Fruit fly (Drosophila melanogaster) whole organism, embryonic: ENCODE measurements around the gene CG10793.

Source experiments
- Aef1 ChIP-seq: fragments of 200-800 bp; sonication (Bioruptor generic); IDR thresholded peaks from 3 replicates; pipeline ENCODE4 v1.3.6; 2022; ENCODE audit warnings: missing biosample characterization, missing genetic modification characterization
- Atf6 ChIP-seq: fragments of 200-800 bp; sonication (Bioruptor generic); IDR thresholded peaks from 2 replicates; pipeline ENCODE4 v1.3.6; 2022; ENCODE audit warnings: missing biosample characterization, missing genetic modification characterization
- CG10654 ChIP-seq: fragments of 200-800 bp; sonication (Bioruptor generic); optimal IDR thresholded peaks from 2 replicates; lab custom pipeline; 2016; ENCODE audit warnings: missing biosample characterization, missing genetic modification characterization
- CG11085 ChIP-seq: fragments of 200-800 bp; sonication (Bioruptor generic); IDR thresholded peaks from 2 replicates; pipeline ENCODE4 v1.3.6; 2022; ENCODE audit warnings: missing biosample characterization, missing genetic modification characterization
- CG11504 ChIP-seq: fragments of 200-800 bp; sonication (Bioruptor generic); optimal IDR thresholded peaks from 3 replicates; lab custom pipeline; 2019; ENCODE audit warnings: missing biosample characterization, mild to moderate bottlenecking, missing genetic modification characterization, moderate library complexity
- CG13296 ChIP-seq: fragments of 200-800 bp; sonication (Bioruptor generic); optimal IDR thresholded peaks from 3 replicates; lab custom pipeline; 2018; ENCODE audit warnings: missing biosample characterization, mild to moderate bottlenecking, missing genetic modification characterization
- CG13894 ChIP-seq: fragments of 200-800 bp; sonication (Bioruptor generic); optimal IDR thresholded peaks from 3 replicates; lab custom pipeline; 2018; ENCODE audit warnings: missing biosample characterization, mild to moderate bottlenecking, missing genetic modification characterization, moderate library complexity
- CG14014 ChIP-seq: fragments of 200-800 bp; sonication (Bioruptor generic); IDR thresholded peaks from 2 replicates; pipeline ENCODE4 v1.3.6; 2022; ENCODE audit warnings: missing biosample characterization, missing genetic modification characterization
- CG14441 ChIP-seq: fragments of 200-800 bp; sonication (Bioruptor generic); IDR thresholded peaks from 2 replicates; pipeline ENCODE4 v1.3.6; 2022; ENCODE audit warnings: missing biosample characterization, missing genetic modification characterization
- CG1529 ChIP-seq: fragments of 200-800 bp; sonication (Bioruptor generic); optimal IDR thresholded peaks from 3 replicates; lab custom pipeline; 2018; ENCODE audit warnings: missing biosample characterization, missing genetic modification characterization
- CG15514 ChIP-seq: fragments of 200-800 bp; sonication (Bioruptor generic); optimal IDR thresholded peaks from 3 replicates; lab custom pipeline; 2017; ENCODE audit warnings: missing biosample characterization, missing genetic modification characterization, mild to moderate bottlenecking, moderate library complexity, missing genetic modification reagents
- CG16779 ChIP-seq: fragments of 200-800 bp; sonication (Bioruptor generic); IDR thresholded peaks from 2 replicates; pipeline ENCODE4 v1.3.6; 2022; ENCODE audit warnings: missing biosample characterization, missing genetic modification characterization
- CG17328 ChIP-seq: fragments of 200-800 bp; sonication (Bioruptor generic); IDR thresholded peaks from 2 replicates; pipeline ENCODE4 v1.3.6; 2022; ENCODE audit warnings: missing biosample characterization, missing genetic modification characterization
- CG30020 ChIP-seq: fragments of 200-800 bp; optimal IDR thresholded peaks from 2 replicates; lab custom pipeline; 2019; ENCODE audit warnings: missing biosample characterization, mild to moderate bottlenecking, missing genetic modification characterization, moderate library complexity
- CG4820 ChIP-seq: fragments of 200-800 bp; sonication (Bioruptor generic); optimal IDR thresholded peaks from 3 replicates; lab custom pipeline; 2016; ENCODE audit warnings: missing biosample characterization, missing genetic modification characterization
- CG6813 ChIP-seq: fragments of 200-800 bp; sonication (Bioruptor generic); optimal IDR thresholded peaks from 2 replicates; lab custom pipeline; 2017; ENCODE audit warnings: missing biosample characterization, missing genetic modification characterization, mild to moderate bottlenecking, moderate library complexity, missing genetic modification reagents
- CG6854 ChIP-seq: fragments of 200-800 bp; sonication (Bioruptor generic); optimal IDR thresholded peaks from 3 replicates; lab custom pipeline; 2017; ENCODE audit warnings: missing biosample characterization, mild to moderate bottlenecking, missing genetic modification characterization
- CG7372 ChIP-seq: fragments of 200-800 bp; sonication (Bioruptor generic); IDR thresholded peaks from 2 replicates; pipeline ENCODE4 v1.3.6; 2022; ENCODE audit warnings: missing biosample characterization, missing genetic modification characterization
- CG7839 ChIP-seq: fragments of 200-800 bp; sonication (Bioruptor generic); optimal IDR thresholded peaks from 3 replicates; lab custom pipeline; 2018; ENCODE audit warnings: missing biosample characterization, mild to moderate bottlenecking, missing genetic modification characterization, moderate library complexity
- CG9932 ChIP-seq: fragments of 200-800 bp; sonication (Bioruptor generic); IDR thresholded peaks from 2 replicates; pipeline ENCODE4 v1.3.6; 2022; ENCODE audit warnings: missing biosample characterization, missing genetic modification characterization
- CrebB ChIP-seq: fragments of 200-800 bp; sonication (Bioruptor generic); optimal IDR thresholded peaks from 3 replicates; lab custom pipeline; 2018; ENCODE audit warnings: missing biosample characterization, mild to moderate bottlenecking, missing genetic modification characterization
- Dbx ChIP-seq: fragments of 200-800 bp; sonication (Bioruptor generic); IDR thresholded peaks from 3 replicates; pipeline ENCODE4 v1.3.6; 2022; ENCODE audit warnings: missing biosample characterization, missing genetic modification characterization
- Fer1 ChIP-seq: fragments of 200-800 bp; sonication (Bioruptor generic); optimal IDR thresholded peaks from 2 replicates; lab custom pipeline; 2017; ENCODE audit warnings: missing biosample characterization, mild to moderate bottlenecking, missing genetic modification characterization
- Fer3 ChIP-seq: fragments of 200-800 bp; sonication (Bioruptor generic); optimal IDR thresholded peaks from 2 replicates; lab custom pipeline; 2018; ENCODE audit warnings: missing biosample characterization, mild to moderate bottlenecking, missing genetic modification characterization, moderate library complexity
- H2.0 ChIP-seq: fragments of 200-800 bp; sonication (Bioruptor generic); IDR thresholded peaks from 2 replicates; pipeline ENCODE4 v1.3.6; 2022; ENCODE audit warnings: missing biosample characterization, missing genetic modification characterization
- HLH3B ChIP-seq: fragments of 200-800 bp; sonication (Bioruptor generic); IDR thresholded peaks from 2 replicates; pipeline ENCODE4 v1.3.6; 2022; ENCODE audit warnings: missing biosample characterization, missing genetic modification characterization
- MBD-R2 ChIP-seq: fragments of 200-800 bp; sonication (Bioruptor generic); IDR thresholded peaks from 2 replicates; pipeline ENCODE4 v1.3.6; 2022; ENCODE audit warnings: missing biosample characterization, missing genetic modification characterization
- Med ChIP-seq: fragments of 200-800 bp; sonication (Bioruptor generic); peaks from one replicate; lab custom pipeline; 2016; ENCODE audit warnings: missing biosample characterization, missing genetic modification characterization, mild to moderate bottlenecking, inconsistent platforms, moderate library complexity
- Taf1 ChIP-seq: fragments of 200-800 bp; sonication (Bioruptor generic); IDR thresholded peaks from 2 replicates; pipeline ENCODE4 v1.3.6; 2022; ENCODE audit warnings: missing biosample characterization, missing genetic modification characterization
- al ChIP-seq: fragments of 200-800 bp; sonication (Bioruptor generic); IDR thresholded peaks from 2 replicates; pipeline ENCODE4 v1.3.6; 2022; ENCODE audit warnings: missing biosample characterization, missing genetic modification characterization
- aop ChIP-seq: fragments of 200-800 bp; sonication (Bioruptor generic); IDR thresholded peaks from 2 replicates; pipeline ENCODE4 v1.3.6; 2022; ENCODE audit warnings: missing biosample characterization, missing genetic modification characterization
- ap ChIP-seq: fragments of 200-800 bp; sonication (Bioruptor generic); IDR thresholded peaks from 2 replicates; pipeline ENCODE4 v1.3.6; 2022; ENCODE audit warnings: missing biosample characterization, missing genetic modification characterization
- ase ChIP-seq: fragments of 200-800 bp; sonication (Bioruptor generic); IDR thresholded peaks from 3 replicates; pipeline ENCODE4 v1.3.6; 2022; ENCODE audit warnings: missing biosample characterization, missing genetic modification characterization
- cwo ChIP-seq: fragments of 200-800 bp; sonication (Bioruptor generic); optimal IDR thresholded peaks from 3 replicates; lab custom pipeline; 2017; ENCODE audit warnings: missing biosample characterization, missing genetic modification characterization, mild to moderate bottlenecking, moderate library complexity, missing genetic modification reagents
- dysf ChIP-seq: fragments of 200-800 bp; sonication (Bioruptor generic); IDR thresholded peaks from 3 replicates; pipeline ENCODE4 v1.3.6; 2022; ENCODE audit warnings: missing biosample characterization, missing genetic modification characterization
- eyg ChIP-seq: fragments of 200-800 bp; sonication (Bioruptor generic); optimal IDR thresholded peaks from 3 replicates; lab custom pipeline; 2016; ENCODE audit warnings: missing biosample characterization, missing genetic modification characterization
- fd3F ChIP-seq: fragments of 200-800 bp; sonication (Bioruptor generic); optimal IDR thresholded peaks from 2 replicates; lab custom pipeline; 2018; ENCODE audit warnings: missing biosample characterization, mild to moderate bottlenecking, missing genetic modification characterization, moderate library complexity
- fru ChIP-seq: fragments of >200 bp; optimal IDR thresholded peaks from 2 replicates; lab custom pipeline; 2017
- gcm2 ChIP-seq: fragments of 200-800 bp; sonication (Bioruptor generic); optimal IDR thresholded peaks from 2 replicates; lab custom pipeline; 2016; ENCODE audit warnings: missing biosample characterization, missing genetic modification characterization
- lab ChIP-seq: fragments of 200-800 bp; sonication (Bioruptor generic); optimal IDR thresholded peaks from 3 replicates; lab custom pipeline; 2017; ENCODE audit warnings: missing biosample characterization, missing genetic modification characterization, mild to moderate bottlenecking, moderate library complexity, missing genetic modification reagents
- lmd ChIP-seq: fragments of 200-800 bp; sonication (Bioruptor generic); IDR thresholded peaks from 2 replicates; pipeline ENCODE4 v1.3.6; 2022; ENCODE audit warnings: missing biosample characterization, missing genetic modification characterization
- mam ChIP-seq: fragments of 200-800 bp; sonication (Bioruptor generic); optimal IDR thresholded peaks from 3 replicates; lab custom pipeline; 2016; ENCODE audit warnings: missing biosample characterization, missing genetic modification characterization
- mirr ChIP-seq: fragments of 200-800 bp; sonication (Bioruptor generic); optimal IDR thresholded peaks from 3 replicates; lab custom pipeline; 2018; ENCODE audit warnings: missing biosample characterization, mild to moderate bottlenecking, missing genetic modification characterization
- pan ChIP-seq, 4 experiments: fragments of >200 bp in 3 of 4; fragments of 200-800 bp in 1 of 4; sonication (Bioruptor generic) in 1 of 4; optimal IDR thresholded peaks in 3 of 4; IDR thresholded peaks in 1 of 4; 2 replicates each; pipeline versions ENCODE4 v1.3.6 to Lab custom; 2017 to 2022; ENCODE audit warnings: missing biosample characterization in 2 of 4, missing genetic modification characterization in 2 of 4, mixed read lengths in 1 of 4
- pum ChIP-seq: fragments of 200-800 bp; sonication (Bioruptor generic); optimal IDR thresholded peaks from 2 replicates; lab custom pipeline; 2016; ENCODE audit warnings: missing biosample characterization, missing genetic modification characterization
- sd ChIP-seq: fragments of 200-800 bp; sonication (Bioruptor generic); optimal IDR thresholded peaks from 3 replicates; lab custom pipeline; 2018; ENCODE audit warnings: missing biosample characterization, mild to moderate bottlenecking, missing genetic modification characterization, moderate library complexity
- sisA ChIP-seq: fragments of 200-800 bp; sonication (Bioruptor generic); IDR thresholded peaks from 2 replicates; pipeline ENCODE4 v1.3.6; 2022; ENCODE audit warnings: missing biosample characterization, missing genetic modification characterization
- trh ChIP-seq: fragments of 200-800 bp; sonication (Bioruptor generic); optimal IDR thresholded peaks from 2 replicates; lab custom pipeline; 2016; ENCODE audit warnings: missing biosample characterization, missing genetic modification characterization
- ttk ChIP-seq: fragments of 200-800 bp; sonication (Bioruptor generic); IDR thresholded peaks from 2 replicates; pipeline ENCODE4 v2.1.2; 2022; ENCODE audit warnings: missing biosample characterization, missing genetic modification characterization
- zf30C ChIP-seq: fragments of 200-800 bp; sonication (Bioruptor generic); optimal IDR thresholded peaks from 3 replicates; lab custom pipeline; 2018; ENCODE audit warnings: missing biosample characterization, mild to moderate bottlenecking, missing genetic modification characterization
- zfh2 ChIP-seq: fragments of 200-800 bp; sonication (Bioruptor generic); optimal IDR thresholded peaks from 2 replicates; lab custom pipeline; 2016; ENCODE audit warnings: missing biosample characterization, missing genetic modification characterization

Gene CG10793

DNA sequence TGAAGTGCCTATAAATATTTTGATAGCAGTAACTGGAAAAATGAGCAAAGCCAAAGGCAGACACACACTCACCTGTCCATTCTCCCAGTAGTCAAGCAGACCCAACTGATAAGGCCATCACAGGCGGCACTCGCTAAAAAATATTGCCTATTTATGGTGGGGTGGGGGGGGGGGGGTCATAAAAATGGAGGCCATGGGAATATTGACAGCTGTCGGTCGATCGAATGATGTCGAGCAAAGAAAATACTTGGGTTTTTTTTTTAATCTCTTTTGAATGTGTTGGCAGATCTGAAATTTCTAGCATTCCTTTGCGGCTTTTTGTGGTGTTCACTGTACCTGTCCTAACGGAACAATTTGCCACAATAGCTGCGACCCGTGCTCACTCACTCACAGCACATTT is 42.6 kb downstream of the CG10793 start (continued):
- TF ChIP-seq pum (GFP tag; lab: Kevin White, UChicago) (no peak), Aef1 (GFP tag; lab: Robert Waterston, UW) (0 out of 3 replicates have a peak, but pooled peaks have one; percentile 19), CG7839 (no peak), CG16779 (GFP tag; lab: Robert Waterston, UW) (0 out of 2 replicates have a peak, but pooled peaks have one; percentile 17), CG1529 (GFP tag; lab: Kevin White, UChicago) (no peak), CG14441 (GFP tag; lab: Robert Waterston, UW) (peak; percentile 60), fru (lab: Kevin White, UChicago) (no peak), zf30C (GFP tag; lab: Kevin White, UChicago) (no peak), pan (optimal IDR thresholded peaks at IDR 0.05; lab: Kevin White, UChicago) (no peak), pan (GFP tag; optimal IDR thresholded peaks at IDR 0.05 in 1 of 2, IDR thresholded peaks at IDR 0.05 in 1 of 2) (peak in 1 of 2 experiments; percentile 26), HLH3B (GFP tag; lab: Robert Waterston, UW) (peak; percentile 46; the same call in 1 of the 2 replicates), Fer1 (GFP tag; lab: Kevin White, UChicago) (peak; percentile 67), Taf1 (GFP tag; lab: Robert Waterston, UW) (0 out of 2 replicates have a peak, but pooled peaks have one; percentile 22), Fer3 (tag; lab: Kevin White, UChicago) (peak; percentile 18), MBD-R2 (GFP tag; lab: Robert Waterston, UW) (0 out of 2 replicates have a peak, but pooled peaks have one; percentile 36), sd (tag; lab: Kevin White, UChicago) (peak; percentile 15), ap (GFP tag; lab: Robert Waterston, UW) (no peak), Dbx (GFP tag; lab: Robert Waterston, UW) (peak; percentile 69; the same call in 2 of the 3 replicates), cwo (peak; percentile 45), eyg (GFP tag; lab: Kevin White, UChicago) (no peak), CG13894 (tag; lab: Kevin White, UChicago) (peak; percentile 46), CG6854 (GFP tag; lab: Kevin White, UChicago) (no peak), gcm2 (GFP tag; lab: Kevin White, UChicago) (no peak), lab (GFP tag; lab: Kevin White, UChicago) (peak; percentile 69), ttk (peak; percentile 41; the same call in 1 of the 2 replicates), CG30020 (tag; lab: Kevin White, UChicago) (no peak), dysf (GFP tag; lab: Robert Waterston, UW) (peak; percentile 67; the same call in 2 of the 3 replicates), CG11085 (peak; percentile 30; the same call in 1 of the 2 replicates), CG7372 (GFP tag; lab: Robert Waterston, UW) (0 out of 2 replicates have a peak, but pooled peaks have one; percentile 29), CG4820 (no peak), fd3F (no peak), CG10654 (GFP tag; lab: Kevin White, UChicago) (no peak), CG13296 (GFP tag; lab: Kevin White, UChicago) (peak; percentile 14), lmd (peak; percentile 41; the same call in 1 of the 2 replicates), aop (GFP tag; lab: Robert Waterston, UW) (no peak), CG17328 (GFP tag; lab: Robert Waterston, UW) (no peak), Atf6 (GFP tag; lab: Robert Waterston, UW) (peak; percentile 48; the same call in 1 of the 2 replicates), zfh2 (GFP tag; lab: Kevin White, UChicago) (peak; percentile 22), CG14014 (GFP tag; lab: Robert Waterston, UW) (peak; percentile 59; the same call in 1 of the 2 replicates), mam (peak; percentile 15), trh (GFP tag; lab: Kevin White, UChicago) (no peak), mirr (peak; percentile 0), Med (GFP tag; lab: Kevin White, UChicago) (no peak), CG9932 (0 out of 2 replicates have a peak, but pooled peaks have one; percentile 45), al (GFP tag; lab: Robert Waterston, UW) (no peak), ase (GFP tag; lab: Robert Waterston, UW) (no peak), H2.0 (GFP tag; lab: Robert Waterston, UW) (no peak), CG6813 (GFP tag; lab: Kevin White, UChicago) (no peak), sisA (GFP tag; lab: Robert Waterston, UW) (peak; percentile 50), CG11504 (tag; lab: Kevin White, UChicago) (peak; percentile 37), CrebB (tag; lab: Kevin White, UChicago) (no peak), CG15514 (peak; percentile 15)
